Fruit fly (Drosophila melanogaster): ENCODE measurements around the gene CG6793.

CG6793 gene

DNA sequence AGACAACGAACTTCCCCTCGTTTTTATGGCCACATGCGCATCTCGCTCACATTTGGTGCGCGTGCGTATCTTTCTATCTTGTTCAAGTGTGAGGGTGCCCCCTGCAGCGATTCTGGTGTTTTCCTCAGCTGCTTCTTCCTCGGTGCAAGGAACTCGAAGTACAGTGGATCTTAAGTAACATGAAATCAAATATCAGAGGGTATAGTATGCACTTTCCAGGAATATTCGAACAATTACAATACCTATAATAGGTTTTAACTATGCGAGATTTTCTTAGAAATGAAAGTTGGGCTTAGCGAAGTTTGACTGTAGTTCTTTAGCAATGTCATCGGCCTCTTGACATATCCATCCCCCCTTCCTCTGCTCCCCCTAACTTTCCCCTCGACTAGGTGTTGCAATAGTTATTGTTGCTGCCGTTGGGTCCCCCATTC lies 20.6 kb downstream of the CG6793 start (continued):
- no peak for TF ChIP-seq scrt (GFP tag; optimal IDR thresholded peaks at IDR 0.05)
- no peak for TF ChIP-seq salm (tag; optimal IDR thresholded peaks at IDR 0.05)
- peak; percentile 97 for TF ChIP-seq grau (tag; optimal IDR thresholded peaks at IDR 0.05)
- peak; percentile 48 for TF ChIP-seq pnt (GFP tag; optimal IDR thresholded peaks at IDR 0.05)
- no peak for TF ChIP-seq ham (GFP tag; IDR thresholded peaks at IDR 0.05)
- no peak for TF ChIP-seq repo (GFP tag; optimal IDR thresholded peaks at IDR 0.05)
- peak; percentile 53 for TF ChIP-seq fd102C (GFP tag; optimal IDR thresholded peaks at IDR 0.05)
- peak; percentile 24 for TF ChIP-seq CG33213 (GFP tag; optimal IDR thresholded peaks at IDR 0.05)
- no peak for TF ChIP-seq CrebB (tag; optimal IDR thresholded peaks at IDR 0.05)
- TF ChIP-seq lov (optimal IDR thresholded peaks at IDR 0.05) = no peak
- TF ChIP-seq lov (GFP tag; IDR thresholded peaks at IDR 0.05) = peak; percentile 77; the same call in 1 of the 3 replicates
- TF ChIP-seq Side (GFP tag; optimal IDR thresholded peaks at IDR 0.05) = peak; percentile 65
- no peak for TF ChIP-seq Gug (GFP tag; IDR thresholded peaks at IDR 0.05)
- TF ChIP-seq CG16815 (GFP tag; optimal IDR thresholded peaks at IDR 0.05) = peak; percentile 61
- peak; percentile 67 for TF ChIP-seq Med (GFP tag)
- TF ChIP-seq Blimp-1 (GFP tag; optimal IDR thresholded peaks at IDR 0.05) = peak; percentile 44
- TF ChIP-seq her (GFP tag; optimal IDR thresholded peaks at IDR 0.05) = no peak
- peak; percentile 27 for TF ChIP-seq CG30431 (GFP tag; optimal IDR thresholded peaks at IDR 0.05)
- TF ChIP-seq CG7271 (tag; optimal IDR thresholded peaks at IDR 0.05) = no peak
- TF ChIP-seq CG12769 (tag; optimal IDR thresholded peaks at IDR 0.05) = no peak
- no peak for TF ChIP-seq HmgD (GFP tag; optimal IDR thresholded peaks at IDR 0.05)
- TF ChIP-seq CG12104 (GFP tag; optimal IDR thresholded peaks at IDR 0.05) = peak; percentile 22
- TF ChIP-seq Abd-B (GFP tag; optimal IDR thresholded peaks at IDR 0.05) = peak; percentile 5
- TF ChIP-seq Chrac-16 (GFP tag; optimal IDR thresholded peaks at IDR 0.05) = peak; percentile 61
- TF ChIP-seq ssp (GFP tag; IDR thresholded peaks at IDR 0.05) = peak; percentile 78
- no peak for TF ChIP-seq bigmax (GFP tag; optimal IDR thresholded peaks at IDR 0.05)
- TF ChIP-seq az2 (GFP tag; optimal IDR thresholded peaks at IDR 0.05) = peak; percentile 28
- TF ChIP-seq Dbx (GFP tag; IDR thresholded peaks at IDR 0.05) = no peak
- no peak for TF ChIP-seq yki (optimal IDR thresholded peaks at IDR 0.05)
- TF ChIP-seq hb (GFP tag; IDR thresholded peaks at IDR 0.05; ENCODE audit: partially characterized antibody) = no peak
- peak; percentile 33; the same call in 1 of the 2 replicates for TF ChIP-seq CG10366 (GFP tag; IDR thresholded peaks at IDR 0.05)
- no peak for TF ChIP-seq CG15073 (GFP tag; optimal IDR thresholded peaks at IDR 0.05)
- TF ChIP-seq CG1602 (GFP tag; optimal IDR thresholded peaks at IDR 0.05) = peak; percentile 41
- no peak for TF ChIP-seq tup (GFP tag; optimal IDR thresholded peaks at IDR 0.05)
- TF ChIP-seq CG7963 (GFP tag; IDR thresholded peaks at IDR 0.05; ENCODE audit: partially characterized antibody) = no peak
- TF ChIP-seq knrl (GFP tag; IDR thresholded peaks at IDR 0.05; ENCODE audit: partially characterized antibody) = no peak
- no peak for TF ChIP-seq CG18599 (GFP tag; optimal IDR thresholded peaks at IDR 0.05)
- TF ChIP-seq H2.0 (GFP tag; IDR thresholded peaks at IDR 0.05) = no peak
- TF ChIP-seq CG2202 (tag; optimal IDR thresholded peaks at IDR 0.05) = peak; percentile 58
- no peak for TF ChIP-seq oc (tag; optimal IDR thresholded peaks at IDR 0.05)
- TF ChIP-seq CG17912 (GFP tag; optimal IDR thresholded peaks at IDR 0.05) = no peak
- TF ChIP-seq CG15696 (tag; optimal IDR thresholded peaks at IDR 0.05) = peak; percentile 89
- TF ChIP-seq Fer2 (tag; optimal IDR thresholded peaks at IDR 0.05) = no peak
- peak; percentile 50 for TF ChIP-seq jing (GFP tag; optimal IDR thresholded peaks at IDR 0.05)
- TF ChIP-seq Pdp1 (GFP tag; optimal IDR thresholded peaks at IDR 0.05) = peak; percentile 24 to 30
- no peak for TF ChIP-seq CG5180 (GFP tag; optimal IDR thresholded peaks at IDR 0.05)
- peak in 1 of 2 experiments; percentile 61 for TF ChIP-seq dpn (GFP tag; optimal IDR thresholded peaks at IDR 0.05)
- TF ChIP-seq CG2875 (GFP tag; optimal IDR thresholded peaks at IDR 0.05) = peak; percentile 7
- no peak for TF ChIP-seq CG10431 (GFP tag; optimal IDR thresholded peaks at IDR 0.05)
- TF ChIP-seq C15 (GFP tag; IDR thresholded peaks at IDR 0.05) = no peak
- no peak for TF ChIP-seq CG3163 (GFP tag; optimal IDR thresholded peaks at IDR 0.05)
